2 fruit fly cellular contexts compared by ENCODE assay signal in the genomic region with DNA sequence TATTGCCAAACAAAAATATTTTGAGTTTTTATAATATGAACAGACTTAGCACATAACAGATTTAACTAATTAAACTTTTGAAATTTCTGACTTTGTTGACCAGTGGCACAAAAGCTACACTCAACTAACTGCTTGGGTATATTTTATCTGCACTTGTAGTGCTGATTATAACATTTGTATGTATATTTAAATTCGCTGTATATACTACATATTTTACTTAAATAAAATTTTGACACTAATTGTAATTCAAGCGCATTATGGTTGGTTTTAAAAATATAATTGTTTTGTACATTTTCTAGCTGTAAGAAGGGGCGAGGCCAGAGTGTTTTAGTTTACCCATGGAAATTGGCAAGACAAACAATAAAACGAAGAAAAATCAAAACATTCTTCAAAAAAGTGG.
A peak's percentile ranks its signal among the peaks of the same experiment; 100 is the strongest.
TF ChIP-seq lines count a peak whose summit lies in the region.

No protein-coding gene starts in this region.

TF ChIP-seq in whole organism, adult, 20 proteins besides CTCF, POLR2A, EP300 and RAD21:
- TF ChIP-seq kay (GFP tag; lab: Kevin White, UChicago; ENCODE audit: borderline replicate concordance) (peak; percentile 93), CG11617 (GFP tag; optimal IDR thresholded peaks at IDR 0.05; lab: Kevin White, UChicago) (no peak), Clk (GFP tag; optimal IDR thresholded peaks at IDR 0.05; lab: Kevin White, UChicago) (no peak), CG5204 (GFP tag; optimal IDR thresholded peaks at IDR 0.05; lab: Kevin White, UChicago) (no peak)

TF ChIP-seq in whole organism, prepupa, 60 proteins besides CTCF, POLR2A, EP300 and RAD21:
- no peak for TF ChIP-seq Ets96B (tag; optimal IDR thresholded peaks at IDR 0.05; lab: Kevin White, UChicago)
- TF ChIP-seq Eip78C (GFP tag; lab: Kevin White, UChicago): peak; percentile 24
- no peak for TF ChIP-seq CG6276 (GFP tag; optimal IDR thresholded peaks at IDR 0.05; lab: Kevin White, UChicago)
TF ChIP-seq in whole organism, prepupa: peak in this region for 1.
